Worm (Caenorhabditis elegans): Measurements from ENCODE around the gene srbc-6.

DNA sequence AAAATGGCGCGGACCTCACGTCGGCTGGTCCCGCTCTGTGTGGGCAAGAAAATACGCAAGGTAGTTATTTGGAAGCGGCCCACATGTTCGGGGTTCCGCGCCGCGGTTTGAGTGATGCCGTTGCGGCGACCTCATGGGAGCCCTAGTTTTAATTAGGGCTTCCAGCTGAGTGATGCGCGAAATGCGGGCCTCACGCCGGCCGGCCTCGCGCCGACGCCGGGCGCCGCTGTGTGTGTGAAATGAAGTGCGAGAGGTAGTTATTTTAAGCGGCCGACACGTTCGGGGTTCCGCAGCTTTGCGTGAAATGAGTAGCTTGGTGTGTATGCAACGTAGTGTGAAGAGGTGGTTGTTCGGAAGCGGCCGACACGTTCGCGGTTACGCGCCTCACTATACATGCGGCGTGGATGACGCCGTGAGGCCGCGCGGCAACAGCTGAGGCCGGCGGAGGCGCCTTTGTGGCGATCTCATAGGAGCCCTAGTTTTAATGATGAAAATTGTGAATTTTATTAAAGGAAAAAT lies 20.0 kb upstream of the srbc-6 start:
- no peak for TF ChIP-seq lin-13 (tag; optimal IDR thresholded peaks at IDR 0.05)
- no peak for TF ChIP-seq pha-4 (tag; optimal IDR thresholded peaks at IDR 0.05)
- TF ChIP-seq ham-2 (GFP tag; optimal IDR thresholded peaks at IDR 0.05): no peak
- no peak for TF ChIP-seq mep-1 (tag; optimal IDR thresholded peaks at IDR 0.05)
- TF ChIP-seq elt-3 (tag; optimal IDR thresholded peaks at IDR 0.05): no peak
- no peak for TF ChIP-seq tbx-8 (GFP tag; optimal IDR thresholded peaks at IDR 0.05)
- TF ChIP-seq nhr-237 (tag; optimal IDR thresholded peaks at IDR 0.05): no peak
- no peak for TF ChIP-seq ces-1 (GFP tag; optimal IDR thresholded peaks at IDR 0.05)
- no peak for TF ChIP-seq unc-62 (GFP tag; optimal IDR thresholded peaks at IDR 0.05)
- no peak for TF ChIP-seq blmp-1 (tag; optimal IDR thresholded peaks at IDR 0.05)
- TF ChIP-seq snpc-4 (tag; optimal IDR thresholded peaks at IDR 0.05): no peak
- no peak for TF ChIP-seq ztf-11 (tag; optimal IDR thresholded peaks at IDR 0.05)
- TF ChIP-seq nhr-76 (tag; optimal IDR thresholded peaks at IDR 0.05): no peak
- no peak for TF ChIP-seq M03D4.4 (tag; optimal IDR thresholded peaks at IDR 0.05)
